Fruit fly (Drosophila melanogaster) S2 (cell line): ENCODE measurements around the gene CG14834.

Experiments used
- CG8478 ChIP-seq: fragments of >200 bp; optimal IDR thresholded peaks from 2 replicates; lab custom pipeline; 2018
- CTCF ChIP-seq, 2 experiments: fragments of >200 bp; optimal IDR thresholded peaks; 2 replicates each; lab custom pipeline; 2018

dm6 chr3L:7326676-7327075, 20.2 kb downstream of the CG14834 start:
- TF ChIP-seq CG8478 (lab: Kevin White, UChicago): no peak
- no peak for TF ChIP-seq CTCF (optimal IDR thresholded peaks at IDR 0.05; lab: Kevin White, UChicago)
